Worm (Caenorhabditis elegans) whole organism, late embryonic: ENCODE data around the gene gst-27.

Experiments
- K02D7.2 ChIP-seq: sonication (generic microtip); optimal IDR thresholded peaks from 2 replicates; lab custom pipeline; 2017; ENCODE audit warnings: mild to moderate bottlenecking, missing genetic modification characterization, missing compliant biosample characterization
- Y22D7AL.16 ChIP-seq: sonication (generic microtip); optimal IDR thresholded peaks from 2 replicates; lab custom pipeline; 2016; ENCODE audit warnings: missing genetic modification characterization, missing compliant biosample characterization
- ceh-14 ChIP-seq: sonication (generic microtip); optimal IDR thresholded peaks from 2 replicates; lab custom pipeline; 2016; ENCODE audit warnings: missing genotype, missing genetic modification characterization, missing compliant biosample characterization
- ceh-19 ChIP-seq: fragments of 200-800 bp; sonication (Bioruptor generic); optimal IDR thresholded peaks from 2 replicates; lab custom pipeline; 2018; ENCODE audit warnings: mild to moderate bottlenecking, missing genetic modification characterization, missing compliant biosample characterization
- ceh-2 ChIP-seq: sonication (generic microtip); optimal IDR thresholded peaks from 2 replicates; lab custom pipeline; 2016; ENCODE audit warnings: missing genotype, missing genetic modification characterization, missing compliant biosample characterization
- ceh-24 ChIP-seq: sonication (generic microtip); optimal IDR thresholded peaks from 2 replicates; lab custom pipeline; 2016; ENCODE audit warnings: mild to moderate bottlenecking, missing genetic modification characterization, missing compliant biosample characterization
- ceh-48 ChIP-seq: sonication (generic microtip); optimal IDR thresholded peaks from 2 replicates; lab custom pipeline; 2016; ENCODE audit warnings: missing genetic modification characterization, inconsistent platforms, missing compliant biosample characterization
- dve-1 ChIP-seq: sonication (generic microtip); optimal IDR thresholded peaks from 2 replicates; lab custom pipeline; 2017; ENCODE audit warnings: antibody characterized with exemption, mild to moderate bottlenecking, missing genetic modification characterization, missing compliant biosample characterization
- elt-2 ChIP-seq: sonication (generic microtip); optimal IDR thresholded peaks from 2 replicates; lab custom pipeline; 2016; ENCODE audit warnings: missing genetic modification reagents, missing genetic modification characterization, missing compliant biosample characterization
- eyg-1 ChIP-seq: sonication (generic microtip); optimal IDR thresholded peaks from 2 replicates; lab custom pipeline; 2016; ENCODE audit warnings: missing genotype, missing genetic modification characterization, missing compliant biosample characterization
- hlh-13 ChIP-seq: fragments of 200-800 bp; sonication (Bioruptor generic); optimal IDR thresholded peaks from 2 replicates; lab custom pipeline; 2018; ENCODE audit warnings: mild to moderate bottlenecking, missing genetic modification characterization, missing compliant biosample characterization
- hlh-30 ChIP-seq: sonication (generic microtip); optimal IDR thresholded peaks from 2 replicates; lab custom pipeline; 2017; ENCODE audit warnings: antibody characterized with exemption, missing genetic modification characterization, missing compliant biosample characterization; ENCODE audit not compliant: insufficient read depth
- hlh-6 ChIP-seq: sonication (generic microtip); optimal IDR thresholded peaks from 2 replicates; lab custom pipeline; 2016; ENCODE audit warnings: missing genotype, missing genetic modification characterization, missing compliant biosample characterization
- hlh-8 ChIP-seq: sonication (generic microtip); optimal IDR thresholded peaks from 2 replicates; lab custom pipeline; 2016; ENCODE audit warnings: missing genotype, missing genetic modification characterization, missing compliant biosample characterization
- madf-2 ChIP-seq: sonication (generic microtip); optimal IDR thresholded peaks from 2 replicates; lab custom pipeline; 2017; ENCODE audit warnings: missing genetic modification characterization, missing compliant biosample characterization
- nhr-11 ChIP-seq: fragments of 150-350 bp; optimal IDR thresholded peaks from 2 replicates; lab custom pipeline; 2014; ENCODE audit warnings: missing biosample characterization, missing genetic modification characterization
- nhr-232 ChIP-seq: sonication (generic microtip); optimal IDR thresholded peaks from 2 replicates; lab custom pipeline; 2016; ENCODE audit warnings: missing genetic modification characterization, missing compliant biosample characterization
- odd-2 ChIP-seq: sonication (generic microtip); optimal IDR thresholded peaks from 2 replicates; lab custom pipeline; 2017; ENCODE audit warnings: antibody characterized with exemption, mild to moderate bottlenecking, missing genetic modification characterization, missing compliant biosample characterization
- pag-3 ChIP-seq: sonication (generic microtip); optimal IDR thresholded peaks from 2 replicates; lab custom pipeline; 2016; ENCODE audit warnings: missing compliant biosample characterization, missing genetic modification characterization, borderline replicate concordance
- pat-9 ChIP-seq: fragments of 200-800 bp; sonication (Bioruptor generic); optimal IDR thresholded peaks from 2 replicates; lab custom pipeline; 2018; ENCODE audit warnings: mild to moderate bottlenecking, missing genetic modification characterization, moderate library complexity, missing compliant biosample characterization
- pax-1 ChIP-seq: fragments of 150-350 bp; optimal IDR thresholded peaks from 2 replicates; lab custom pipeline; 2014; ENCODE audit warnings: missing biosample characterization, missing genetic modification characterization
- pha-2 ChIP-seq: sonication (generic microtip); optimal IDR thresholded peaks from 2 replicates; lab custom pipeline; 2017; ENCODE audit warnings: mild to moderate bottlenecking, missing genetic modification characterization, missing compliant biosample characterization
- pros-1 ChIP-seq: fragments of 150-350 bp; optimal IDR thresholded peaks from 2 replicates; lab custom pipeline; 2014; ENCODE audit warnings: missing biosample characterization, missing genetic modification reagents, missing genetic modification characterization
- ref-2 ChIP-seq: sonication (generic microtip); optimal IDR thresholded peaks from 2 replicates; lab custom pipeline; 2016; ENCODE audit warnings: missing genetic modification characterization, missing compliant biosample characterization
- sox-2 ChIP-seq: fragments of 200-800 bp; sonication (Bioruptor generic); IDR thresholded peaks from 2 replicates; pipeline ENCODE4 v1.3.6; 2022; ENCODE audit warnings: missing genetic modification reagents, missing genetic modification characterization, missing compliant biosample characterization
- tbx-2 ChIP-seq: sonication (generic microtip); optimal IDR thresholded peaks from 2 replicates; lab custom pipeline; 2016; ENCODE audit warnings: missing genetic modification characterization, missing compliant biosample characterization
- zip-5 ChIP-seq: sonication (generic microtip); optimal IDR thresholded peaks from 2 replicates; lab custom pipeline; 2016; ENCODE audit warnings: missing genetic modification characterization, missing compliant biosample characterization

The gst-27 gene

DNA sequence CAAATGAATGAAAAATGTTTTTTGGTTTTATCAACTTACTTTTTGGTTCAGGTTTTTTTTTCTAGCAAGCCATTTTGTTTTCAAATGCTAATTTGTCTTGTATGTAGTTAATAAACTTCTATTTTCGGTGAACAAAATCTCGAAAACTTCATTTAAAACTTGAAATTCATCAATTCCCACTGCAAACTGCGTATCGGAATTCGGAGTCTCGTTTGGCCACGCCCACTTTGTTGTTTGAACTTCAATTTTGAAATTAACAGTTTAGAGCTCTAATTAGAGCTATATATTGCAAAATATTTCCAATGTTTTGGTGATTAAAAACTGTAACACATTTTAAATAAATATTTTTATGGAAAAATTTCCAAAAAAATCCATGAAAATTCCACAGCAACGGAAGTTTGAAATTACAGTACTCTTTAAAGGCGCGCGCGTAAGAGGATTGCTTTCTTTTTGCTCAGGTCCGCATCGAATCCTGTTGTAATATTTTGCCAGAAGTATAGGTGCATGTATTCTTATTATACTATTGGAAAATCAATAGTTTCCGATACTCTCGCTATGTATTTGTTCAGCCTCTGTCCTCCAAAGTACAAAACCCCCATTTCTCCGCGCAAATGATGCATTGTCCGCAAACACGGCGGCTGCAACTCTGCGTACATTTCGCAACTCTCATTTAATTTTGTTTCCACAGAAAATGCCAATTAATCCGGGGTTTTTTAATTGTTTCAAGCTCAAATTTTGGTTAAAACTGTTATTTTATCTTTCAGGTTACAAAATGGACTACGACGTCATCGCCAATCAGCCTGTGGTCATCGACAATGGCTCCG lies 45.8 kb downstream of the gst-27 start, which contains the start of gene arp-1 (continued):
- TF ChIP-seq pax-1 (tag; lab: Kevin White, UChicago) (no peak), pat-9 (tag; lab: Kevin White, UChicago) (no peak), ceh-14 (tag; lab: Kevin White, UChicago) (peak; percentile 10), pha-2 (tag; lab: Kevin White, UChicago) (peak; percentile 4), pag-3 (tag; lab: Kevin White, UChicago) (no peak), hlh-13 (GFP tag; lab: Kevin White, UChicago) (no peak), nhr-232 (tag; lab: Kevin White, UChicago) (no peak), ceh-19 (no peak), hlh-8 (no peak), hlh-30 (tag; lab: Kevin White, UChicago) (no peak), ref-2 (tag; lab: Kevin White, UChicago) (no peak), hlh-6 (tag; lab: Kevin White, UChicago) (no peak), dve-1 (no peak), Y22D7AL.16 (tag; lab: Kevin White, UChicago) (no peak), elt-2 (tag; lab: Kevin White, UChicago) (peak; percentile 20), pros-1 (no peak), sox-2 (GFP tag; lab: Robert Waterston, UW) (no peak), tbx-2 (no peak), K02D7.2 (tag; lab: Kevin White, UChicago) (peak; percentile 3), ceh-2 (tag; lab: Kevin White, UChicago) (no peak), eyg-1 (tag; lab: Kevin White, UChicago) (no peak), ceh-48 (tag; lab: Kevin White, UChicago) (peak; percentile 8), odd-2 (tag; lab: Kevin White, UChicago) (no peak), madf-2 (tag; lab: Kevin White, UChicago) (no peak), nhr-11 (tag; lab: Kevin White, UChicago) (no peak), ceh-24 (tag; lab: Kevin White, UChicago) (no peak), zip-5 (peak; percentile 10)
- TF ChIP-seq, all 69 proteins: peak for 10
